Fruit fly (Drosophila melanogaster) whole organism, embryonic: Measurements from ENCODE around the gene CG12643.

Experiments
- B-H1 ChIP-seq: fragments of 200-800 bp; sonication (Bioruptor generic); IDR thresholded peaks from 3 replicates; pipeline ENCODE4 v1.3.6; 2022; ENCODE audit warnings: missing biosample characterization, missing genetic modification characterization
- Blimp-1 ChIP-seq: fragments of 200-800 bp; sonication (Bioruptor generic); optimal IDR thresholded peaks from 3 replicates; lab custom pipeline; 2018; ENCODE audit warnings: missing biosample characterization, missing genetic modification characterization, mild to moderate bottlenecking, moderate library complexity, missing genetic modification reagents
- CG10431 ChIP-seq: fragments of 200-800 bp; sonication (Bioruptor generic); optimal IDR thresholded peaks from 3 replicates; lab custom pipeline; 2018; ENCODE audit warnings: missing biosample characterization, mild to moderate bottlenecking, missing genetic modification characterization
- CG15696 ChIP-seq: fragments of 200-800 bp; sonication (Bioruptor generic); optimal IDR thresholded peaks from 2 replicates; lab custom pipeline; 2019; ENCODE audit warnings: missing biosample characterization, mild to moderate bottlenecking, missing genetic modification characterization, moderate library complexity
- CG1603 ChIP-seq: fragments of 200-800 bp; sonication (Bioruptor generic); optimal IDR thresholded peaks from 2 replicates; lab custom pipeline; 2019; ENCODE audit warnings: missing biosample characterization, mild to moderate bottlenecking, missing genetic modification characterization, moderate library complexity
- CG17359 ChIP-seq: fragments of 200-800 bp; sonication (Bioruptor generic); optimal IDR thresholded peaks from 3 replicates; lab custom pipeline; 2018; ENCODE audit warnings: missing biosample characterization, mild to moderate bottlenecking, missing genetic modification characterization, moderate library complexity
- CG17802 ChIP-seq: fragments of 200-800 bp; sonication (Bioruptor generic); optimal IDR thresholded peaks from 2 replicates; lab custom pipeline; 2018; ENCODE audit warnings: missing biosample characterization, mild to moderate bottlenecking, missing genetic modification characterization, moderate library complexity
- CG31224 ChIP-seq: fragments of 200-800 bp; sonication (Bioruptor generic); IDR thresholded peaks from 2 replicates; pipeline ENCODE4 v1.3.6; 2022; ENCODE audit warnings: missing biosample characterization, missing genetic modification characterization
- CG3281 ChIP-seq: fragments of 200-800 bp; sonication (Bioruptor generic); optimal IDR thresholded peaks from 3 replicates; lab custom pipeline; 2017; ENCODE audit warnings: missing biosample characterization, mild to moderate bottlenecking, missing genetic modification characterization
- CG4854 ChIP-seq: fragments of 200-800 bp; sonication (Bioruptor generic); optimal IDR thresholded peaks from 2 replicates; lab custom pipeline; 2016; ENCODE audit warnings: missing biosample characterization, missing genetic modification characterization, inconsistent platforms
- CG6683 ChIP-seq: fragments of 200-800 bp; sonication (Bioruptor generic); optimal IDR thresholded peaks from 2 replicates; lab custom pipeline; 2017; ENCODE audit warnings: missing biosample characterization, mild to moderate bottlenecking, missing genetic modification characterization, missing genetic modification reagents
- CG6854 ChIP-seq: fragments of 200-800 bp; sonication (Bioruptor generic); optimal IDR thresholded peaks from 3 replicates; lab custom pipeline; 2017; ENCODE audit warnings: missing biosample characterization, mild to moderate bottlenecking, missing genetic modification characterization
- CG7372 ChIP-seq: fragments of 200-800 bp; sonication (Bioruptor generic); IDR thresholded peaks from 2 replicates; pipeline ENCODE4 v1.3.6; 2022; ENCODE audit warnings: missing biosample characterization, missing genetic modification characterization
- CG7556 ChIP-seq: fragments of 200-800 bp; sonication (Bioruptor generic); optimal IDR thresholded peaks from 2 replicates; lab custom pipeline; 2017; ENCODE audit warnings: missing biosample characterization, mild to moderate bottlenecking, missing genetic modification characterization
- CG9215 ChIP-seq: fragments of 200-800 bp; sonication (Bioruptor generic); IDR thresholded peaks from 2 replicates; pipeline ENCODE4 v1.3.6; 2022; ENCODE audit warnings: missing biosample characterization, missing genetic modification characterization
- CG9437 ChIP-seq: fragments of 200-800 bp; sonication (Bioruptor generic); optimal IDR thresholded peaks from 2 replicates; lab custom pipeline; 2018; ENCODE audit warnings: missing biosample characterization, mild to moderate bottlenecking, missing genetic modification characterization
- CG9727 ChIP-seq: fragments of 200-800 bp; sonication (Bioruptor generic); optimal IDR thresholded peaks from 3 replicates; lab custom pipeline; 2017; ENCODE audit warnings: missing biosample characterization, mild to moderate bottlenecking, missing genetic modification characterization
- CG9817 ChIP-seq: fragments of 200-800 bp; sonication (Bioruptor generic); optimal IDR thresholded peaks from 2 replicates; lab custom pipeline; 2018; ENCODE audit warnings: missing biosample characterization, mild to moderate bottlenecking, missing genetic modification characterization, moderate library complexity
- CoRest ChIP-seq: fragments of 200-800 bp; sonication (Bioruptor generic); optimal IDR thresholded peaks from 3 replicates; lab custom pipeline; 2018; ENCODE audit warnings: missing biosample characterization, mild to moderate bottlenecking, missing genetic modification characterization, moderate library complexity
- Dbx ChIP-seq: fragments of 200-800 bp; sonication (Bioruptor generic); IDR thresholded peaks from 3 replicates; pipeline ENCODE4 v1.3.6; 2022; ENCODE audit warnings: missing biosample characterization, missing genetic modification characterization
- Dfd ChIP-seq, 2 experiments: fragments of >200 bp; optimal IDR thresholded peaks; 2 replicates each; lab custom pipeline; 2017; ENCODE audit warnings: missing biosample characterization in 2 of 2, missing genetic modification characterization in 2 of 2
- Dll ChIP-seq: fragments of 200-800 bp; sonication (Bioruptor generic); IDR thresholded peaks from 4 replicates; pipeline ENCODE4 v1.3.6; 2022; ENCODE audit warnings: missing biosample characterization, missing genetic modification characterization; ENCODE audit not compliant: partially characterized antibody
- HLH54F ChIP-seq: fragments of 200-800 bp; sonication (Bioruptor generic); optimal IDR thresholded peaks from 3 replicates; lab custom pipeline; 2016; ENCODE audit warnings: missing biosample characterization, missing genetic modification characterization
- Hr39 ChIP-seq: fragments of >200 bp; optimal IDR thresholded peaks from 2 replicates; lab custom pipeline; 2017
- NC2β ChIP-seq: fragments of 200-800 bp; sonication (Bioruptor generic); optimal IDR thresholded peaks from 2 replicates; lab custom pipeline; 2016; ENCODE audit warnings: missing biosample characterization, missing genetic modification characterization
- Pdp1 ChIP-seq, 2 experiments: fragments of 200-800 bp; sonication (Bioruptor generic); optimal IDR thresholded peaks; 3 replicates each; lab custom pipeline; 2016; ENCODE audit warnings: missing biosample characterization in 2 of 2, missing genetic modification characterization in 2 of 2, mild to moderate bottlenecking in 1 of 2, moderate library complexity in 1 of 2
- Rx ChIP-seq: fragments of 200-800 bp; sonication (Bioruptor generic); IDR thresholded peaks from 2 replicates; pipeline ENCODE4 v1.3.6; 2022; ENCODE audit warnings: missing biosample characterization, missing genetic modification characterization
- Six4 ChIP-seq: fragments of 200-800 bp; sonication (Bioruptor generic); optimal IDR thresholded peaks from 2 replicates; lab custom pipeline; 2016; ENCODE audit warnings: missing biosample characterization, missing genetic modification characterization
- YL-1 ChIP-seq: fragments of 200-800 bp; sonication (Bioruptor generic); optimal IDR thresholded peaks from 3 replicates; lab custom pipeline; 2017; ENCODE audit warnings: missing biosample characterization, mild to moderate bottlenecking, missing genetic modification characterization
- ac ChIP-seq: fragments of 200-800 bp; sonication (Bioruptor generic); optimal IDR thresholded peaks from 3 replicates; lab custom pipeline; 2017; ENCODE audit warnings: missing biosample characterization, mild to moderate bottlenecking, missing genetic modification characterization
- crc ChIP-seq: fragments of 200-800 bp; sonication (Bioruptor generic); optimal IDR thresholded peaks from 2 replicates; lab custom pipeline; 2016; ENCODE audit warnings: missing biosample characterization, missing genetic modification characterization
- exex ChIP-seq: fragments of 200-800 bp; sonication (Bioruptor generic); optimal IDR thresholded peaks from 4 replicates; lab custom pipeline; 2018; ENCODE audit warnings: missing biosample characterization, mild to moderate bottlenecking, missing genetic modification characterization, moderate library complexity
- fd102C ChIP-seq: fragments of 200-800 bp; sonication (Bioruptor generic); optimal IDR thresholded peaks from 2 replicates; lab custom pipeline; 2018; ENCODE audit warnings: missing biosample characterization, mild to moderate bottlenecking, missing genetic modification characterization, moderate library complexity
- fu2 ChIP-seq: fragments of 200-800 bp; sonication (Bioruptor generic); optimal IDR thresholded peaks from 2 replicates; lab custom pipeline; 2016; ENCODE audit warnings: missing biosample characterization, missing genetic modification characterization
- inv ChIP-seq: fragments of 200-800 bp; sonication (Bioruptor generic); IDR thresholded peaks from 2 replicates; pipeline ENCODE4 v1.3.6; 2022; ENCODE audit warnings: missing biosample characterization, missing genetic modification characterization; ENCODE audit not compliant: partially characterized antibody
- lmd ChIP-seq: fragments of 200-800 bp; sonication (Bioruptor generic); IDR thresholded peaks from 2 replicates; pipeline ENCODE4 v1.3.6; 2022; ENCODE audit warnings: missing biosample characterization, missing genetic modification characterization
- lola ChIP-seq, 3 experiments: fragments of >200 bp in 2 of 3; fragments of 200-800 bp in 1 of 3; sonication (Bioruptor generic) in 1 of 3; optimal IDR thresholded peaks; 2 replicates each; lab custom pipeline; 2017 to 2019; ENCODE audit warnings: missing biosample characterization in 3 of 3, missing genetic modification characterization in 3 of 3, mild to moderate bottlenecking in 1 of 3, moderate library complexity in 1 of 3
- phol ChIP-seq: fragments of 200-800 bp; sonication (Bioruptor generic); optimal IDR thresholded peaks from 3 replicates; lab custom pipeline; 2018; ENCODE audit warnings: missing biosample characterization, mild to moderate bottlenecking, missing genetic modification characterization, moderate library complexity
- psq ChIP-seq: fragments of 200-800 bp; sonication (Bioruptor generic); optimal IDR thresholded peaks from 2 replicates; lab custom pipeline; 2017; ENCODE audit warnings: missing biosample characterization, missing genetic modification characterization
- pum ChIP-seq: fragments of 200-800 bp; sonication (Bioruptor generic); optimal IDR thresholded peaks from 2 replicates; lab custom pipeline; 2016; ENCODE audit warnings: missing biosample characterization, missing genetic modification characterization
- scrt ChIP-seq: fragments of 200-800 bp; sonication (Bioruptor generic); optimal IDR thresholded peaks from 2 replicates; lab custom pipeline; 2018; ENCODE audit warnings: missing biosample characterization, mild to moderate bottlenecking, missing genetic modification characterization, moderate library complexity
- sima ChIP-seq: fragments of 200-800 bp; sonication (Bioruptor generic); optimal IDR thresholded peaks from 2 replicates; lab custom pipeline; 2016; ENCODE audit warnings: missing biosample characterization, missing genetic modification characterization
- slbo ChIP-seq: fragments of 200-800 bp; sonication (Bioruptor generic); IDR thresholded peaks from 2 replicates; pipeline ENCODE4 v1.3.6; 2022; ENCODE audit warnings: missing biosample characterization, missing genetic modification characterization
- sob ChIP-seq: fragments of 200-800 bp; sonication (Bioruptor generic); IDR thresholded peaks from 2 replicates; pipeline ENCODE4 v1.3.6; 2022; ENCODE audit warnings: missing biosample characterization, missing genetic modification characterization
- stwl ChIP-seq: fragments of 200-800 bp; sonication (Bioruptor generic); optimal IDR thresholded peaks from 3 replicates; lab custom pipeline; 2018; ENCODE audit warnings: missing biosample characterization, mild to moderate bottlenecking, missing genetic modification characterization, moderate library complexity
- tin ChIP-seq: fragments of 200-800 bp; sonication (Bioruptor generic); optimal IDR thresholded peaks from 3 replicates; lab custom pipeline; 2016; ENCODE audit warnings: missing biosample characterization, missing genetic modification characterization
- tio ChIP-seq: fragments of 200-800 bp; sonication (Bioruptor generic); optimal IDR thresholded peaks from 2 replicates; lab custom pipeline; 2017; ENCODE audit warnings: missing biosample characterization, missing genetic modification characterization, inconsistent platforms
- toy ChIP-seq: fragments of 200-800 bp; sonication (Bioruptor generic); IDR thresholded peaks from 2 replicates; pipeline ENCODE4 v1.3.6; 2022; ENCODE audit warnings: missing biosample characterization, missing genetic modification characterization
- trh ChIP-seq: fragments of 200-800 bp; sonication (Bioruptor generic); optimal IDR thresholded peaks from 2 replicates; lab custom pipeline; 2016; ENCODE audit warnings: missing biosample characterization, missing genetic modification characterization
- tx ChIP-seq: fragments of 200-800 bp; sonication (Bioruptor generic); optimal IDR thresholded peaks from 2 replicates; lab custom pipeline; 2016; ENCODE audit warnings: missing biosample characterization, missing genetic modification characterization
- vfl ChIP-seq: fragments of 200-800 bp; sonication (Bioruptor generic); optimal IDR thresholded peaks from 2 replicates; lab custom pipeline; 2016; ENCODE audit warnings: missing biosample characterization, missing genetic modification characterization

Gene CG12643

dm6 chrX:10232497-10232896 lies 32.6 kb downstream of the CG12643 start (continued):
- TF ChIP-seq crc (GFP tag; lab: Kevin White, UChicago), result peak; percentile 33
- TF ChIP-seq HLH54F, result peak; percentile 36
- peak; percentile 31 for TF ChIP-seq CG9727
- TF ChIP-seq CG17802 (tag; lab: Kevin White, UChicago), result no peak
- peak; percentile 28 for TF ChIP-seq sima (GFP tag; lab: Kevin White, UChicago)
- no peak for TF ChIP-seq scrt (GFP tag; lab: Kevin White, UChicago)
- TF ChIP-seq psq (GFP tag; lab: Kevin White, UChicago), result peak; percentile 33
- TF ChIP-seq fd102C (GFP tag; lab: Kevin White, UChicago), result no peak
- peak; percentile 51; the same call in 1 of the 2 replicates for TF ChIP-seq CG31224 (GFP tag; lab: Robert Waterston, UW)
- TF ChIP-seq CG9817 (tag; lab: Kevin White, UChicago), result peak; percentile 71
- no peak for TF ChIP-seq sob (GFP tag; lab: Robert Waterston, UW)
- peak; percentile 57 for TF ChIP-seq tx
- peak; percentile 79 for TF ChIP-seq CG17359 (tag; lab: Kevin White, UChicago)
- TF ChIP-seq Six4 (GFP tag; lab: Kevin White, UChicago), result peak; percentile 56
- peak; percentile 17 for TF ChIP-seq CG6683
- TF ChIP-seq YL-1 (GFP tag; lab: Kevin White, UChicago), result no peak
- peak; percentile 38 for TF ChIP-seq pum (GFP tag; lab: Kevin White, UChicago)
- TF ChIP-seq inv, result no peak
- peak; percentile 28 for TF ChIP-seq vfl (GFP tag; lab: Kevin White, UChicago)
- no peak for TF ChIP-seq Hr39
- TF ChIP-seq fu2 (GFP tag; lab: Kevin White, UChicago), result peak; percentile 45
- TF ChIP-seq CG6854 (GFP tag; lab: Kevin White, UChicago), result peak; percentile 64
- peak; percentile 72 for TF ChIP-seq slbo (GFP tag; lab: Robert Waterston, UW)
- TF ChIP-seq NC2β (GFP tag; lab: Kevin White, UChicago), result peak; percentile 26
- peak; percentile 78 for TF ChIP-seq lmd (GFP tag; lab: Robert Waterston, UW)
- peak; percentile 54 to 60 for TF ChIP-seq Pdp1 (GFP tag; optimal IDR thresholded peaks at IDR 0.05; lab: Kevin White, UChicago)
- TF ChIP-seq tio (GFP tag; lab: Kevin White, UChicago), result peak; percentile 74
- TF ChIP-seq exex (tag; lab: Kevin White, UChicago), result no peak
- no peak for TF ChIP-seq toy (GFP tag; lab: Robert Waterston, UW)
- TF ChIP-seq CoRest (tag; lab: Kevin White, UChicago), result peak; percentile 88
- no peak for TF ChIP-seq CG10431 (GFP tag; lab: Kevin White, UChicago)
- TF ChIP-seq phol (tag; lab: Kevin White, UChicago), result peak; percentile 80
- no peak for TF ChIP-seq lola (GFP tag; optimal IDR thresholded peaks at IDR 0.05; lab: Kevin White, UChicago)
- peak; percentile 85 for TF ChIP-seq CG7556 (GFP tag; lab: Kevin White, UChicago)
- TF ChIP-seq B-H1 (GFP tag; lab: Robert Waterston, UW), result peak; percentile 53
- TF ChIP-seq Rx (GFP tag; lab: Robert Waterston, UW), result no peak
- no peak for TF ChIP-seq CG15696 (tag; lab: Kevin White, UChicago)
- TF ChIP-seq CG3281 (GFP tag; lab: Kevin White, UChicago), result no peak
- TF ChIP-seq CG1603 (tag; lab: Kevin White, UChicago), result no peak
- peak; percentile 17 for TF ChIP-seq tin (GFP tag; lab: Kevin White, UChicago)
- TF ChIP-seq Blimp-1, result peak; percentile 69
- TF ChIP-seq stwl (tag; lab: Kevin White, UChicago), result no peak
- TF ChIP-seq Dll (GFP tag; lab: Robert Waterston, UW), result no peak
- TF ChIP-seq trh (GFP tag; lab: Kevin White, UChicago), result peak; percentile 50
- TF ChIP-seq Dbx (GFP tag; lab: Robert Waterston, UW), result 0 out of 3 replicates have a peak, but pooled peaks have one; percentile 10
- peak; percentile 67 for TF ChIP-seq CG9437 (GFP tag; lab: Kevin White, UChicago)
- no peak for TF ChIP-seq Dfd (GFP tag; optimal IDR thresholded peaks at IDR 0.05; lab: Kevin White, UChicago)
- TF ChIP-seq CG4854, result no peak
- peak; percentile 32; the same call in 1 of the 2 replicates for TF ChIP-seq CG9215 (GFP tag; lab: Robert Waterston, UW)
- no peak for TF ChIP-seq ac (GFP tag; lab: Kevin White, UChicago)
- peak; percentile 30; the same call in 1 of the 2 replicates for TF ChIP-seq CG7372 (GFP tag; lab: Robert Waterston, UW)
